Fruit fly (Drosophila melanogaster): Measurements from ENCODE around the gene Diedel.
A peak's percentile ranks its signal among the peaks of the same experiment; 100 is the strongest.

DNA sequence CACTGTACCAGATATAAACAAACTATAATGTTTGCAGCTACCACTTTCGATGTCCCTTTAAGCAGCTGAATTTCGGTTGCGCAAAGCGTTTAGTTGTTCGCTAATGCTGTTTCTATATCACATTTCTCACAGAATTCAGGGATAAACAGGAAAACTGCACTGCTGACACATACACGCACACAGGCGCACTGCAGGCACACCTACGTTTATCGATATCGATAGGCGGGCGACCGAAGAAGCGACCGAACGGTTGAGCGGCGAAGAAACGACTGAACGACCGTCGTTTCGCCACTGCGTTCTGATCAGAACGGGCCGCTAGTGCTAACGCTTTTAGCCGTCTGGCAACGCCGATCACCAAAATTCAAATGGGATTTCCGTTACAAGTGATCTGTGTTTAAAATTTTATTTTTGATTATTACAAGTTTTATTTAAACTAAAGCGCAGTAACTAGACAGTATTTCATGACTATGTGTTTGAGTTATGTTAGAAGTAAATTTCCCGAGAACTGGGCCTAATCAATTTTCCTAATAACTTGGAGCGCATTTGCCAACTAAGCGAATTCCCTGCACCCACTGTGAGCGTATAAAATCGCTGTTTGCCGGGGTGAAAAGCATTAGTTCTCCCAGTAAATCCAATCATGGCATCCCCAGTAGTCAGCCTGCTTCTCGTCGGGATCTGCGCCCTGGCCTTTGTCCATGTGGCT is at the start of gene Diedel, which contains the start of gene CG2310:
- TF ChIP-seq CG8478 (optimal IDR thresholded peaks at IDR 0.05) (no peak), CTCF (optimal IDR thresholded peaks at IDR 0.05) (peak; percentile 7 to 45)

Data from S2 (cell line).